Fruit fly (Drosophila melanogaster) whole organism, embryonic: ENCODE data around the gene CG33679.

Experiments used
- Adf1 ChIP-seq: fragments of 200-800 bp; sonication (Bioruptor generic); IDR thresholded peaks from 2 replicates; pipeline ENCODE4 v1.3.6; 2022; ENCODE audit warnings: missing biosample characterization, missing genetic modification characterization
- Asciz ChIP-seq: fragments of 200-800 bp; sonication (Bioruptor generic); optimal IDR thresholded peaks from 2 replicates; lab custom pipeline; 2017; ENCODE audit warnings: missing biosample characterization, mild to moderate bottlenecking, missing genetic modification characterization, missing genetic modification reagents
- Atf6 ChIP-seq: fragments of 200-800 bp; sonication (Bioruptor generic); IDR thresholded peaks from 2 replicates; pipeline ENCODE4 v1.3.6; 2022; ENCODE audit warnings: missing biosample characterization, missing genetic modification characterization
- CG11085 ChIP-seq: fragments of 200-800 bp; sonication (Bioruptor generic); IDR thresholded peaks from 2 replicates; pipeline ENCODE4 v1.3.6; 2022; ENCODE audit warnings: missing biosample characterization, missing genetic modification characterization
- CG11093 ChIP-seq: fragments of 200-800 bp; sonication (Bioruptor generic); IDR thresholded peaks from 3 replicates; pipeline ENCODE4 v1.3.6; 2022; ENCODE audit warnings: missing biosample characterization, missing genetic modification characterization
- CG12071 ChIP-seq: fragments of 200-800 bp; sonication (Bioruptor generic); optimal IDR thresholded peaks from 3 replicates; lab custom pipeline; 2018; ENCODE audit warnings: missing biosample characterization, mild to moderate bottlenecking, missing genetic modification characterization
- CG12744 ChIP-seq: fragments of 200-800 bp; sonication (Bioruptor generic); optimal IDR thresholded peaks from 2 replicates; lab custom pipeline; 2016; ENCODE audit warnings: missing biosample characterization, missing genetic modification characterization
- CG12769 ChIP-seq: fragments of 200-800 bp; sonication (Bioruptor generic); optimal IDR thresholded peaks from 2 replicates; lab custom pipeline; 2019; ENCODE audit warnings: missing biosample characterization, mild to moderate bottlenecking, missing genetic modification characterization, moderate library complexity
- CG15269 ChIP-seq: fragments of 200-800 bp; sonication (Bioruptor generic); optimal IDR thresholded peaks from 2 replicates; lab custom pipeline; 2018; ENCODE audit warnings: missing biosample characterization, mild to moderate bottlenecking, missing genetic modification characterization, moderate library complexity
- CG18764 ChIP-seq: fragments of 200-800 bp; sonication (Bioruptor generic); optimal IDR thresholded peaks from 3 replicates; lab custom pipeline; 2016; ENCODE audit warnings: missing biosample characterization, missing genetic modification characterization
- CG33213 ChIP-seq: fragments of 200-800 bp; sonication (Bioruptor generic); optimal IDR thresholded peaks from 3 replicates; lab custom pipeline; 2016; ENCODE audit warnings: missing biosample characterization, missing genetic modification characterization
- CG4404 ChIP-seq: fragments of 200-800 bp; sonication (Bioruptor generic); IDR thresholded peaks from 2 replicates; pipeline ENCODE4 v1.3.6; 2022; ENCODE audit warnings: missing biosample characterization, missing genetic modification characterization
- CG4730 ChIP-seq: fragments of 200-800 bp; sonication (Bioruptor generic); IDR thresholded peaks from 2 replicates; pipeline ENCODE4 v1.3.6; 2022; ENCODE audit warnings: missing biosample characterization, missing genetic modification characterization
- CG5245 ChIP-seq: fragments of 200-800 bp; sonication (Bioruptor generic); optimal IDR thresholded peaks from 3 replicates; lab custom pipeline; 2016; ENCODE audit warnings: missing biosample characterization, missing genetic modification characterization
- CG6683 ChIP-seq: fragments of 200-800 bp; sonication (Bioruptor generic); optimal IDR thresholded peaks from 2 replicates; lab custom pipeline; 2017; ENCODE audit warnings: missing biosample characterization, mild to moderate bottlenecking, missing genetic modification characterization, missing genetic modification reagents
- CG7786 ChIP-seq: fragments of 200-800 bp; sonication (Bioruptor generic); optimal IDR thresholded peaks from 2 replicates; lab custom pipeline; 2016; ENCODE audit warnings: missing biosample characterization, missing genetic modification characterization
- CG8290 ChIP-seq, 3 experiments: fragments of 200-800 bp; sonication (Bioruptor generic); optimal IDR thresholded peaks; 2 replicates each; lab custom pipeline; 2016 to 2019; ENCODE audit warnings: missing biosample characterization in 3 of 3, missing genetic modification characterization in 3 of 3, mild to moderate bottlenecking in 2 of 3, moderate library complexity in 1 of 3
- CG9727 ChIP-seq: fragments of 200-800 bp; sonication (Bioruptor generic); optimal IDR thresholded peaks from 3 replicates; lab custom pipeline; 2017; ENCODE audit warnings: missing biosample characterization, mild to moderate bottlenecking, missing genetic modification characterization
- Drgx ChIP-seq: fragments of 200-800 bp; sonication (Bioruptor generic); IDR thresholded peaks from 2 replicates; pipeline ENCODE4 v1.3.6; 2022; ENCODE audit warnings: missing biosample characterization, missing genetic modification characterization
- Ets97D ChIP-seq: fragments of 200-800 bp; sonication (Bioruptor generic); optimal IDR thresholded peaks from 3 replicates; lab custom pipeline; 2016; ENCODE audit warnings: missing biosample characterization, missing genetic modification characterization
- HLHmδ ChIP-seq: fragments of 200-800 bp; sonication (Bioruptor generic); optimal IDR thresholded peaks from 2 replicates; lab custom pipeline; 2018; ENCODE audit warnings: missing biosample characterization, mild to moderate bottlenecking, missing genetic modification characterization, moderate library complexity
- HmgZ ChIP-seq: fragments of 200-800 bp; sonication (Bioruptor generic); optimal IDR thresholded peaks from 2 replicates; lab custom pipeline; 2018; ENCODE audit warnings: missing biosample characterization, mild to moderate bottlenecking, missing genetic modification characterization
- Hr39 ChIP-seq: fragments of >200 bp; optimal IDR thresholded peaks from 2 replicates; lab custom pipeline; 2017
- Lpt ChIP-seq: fragments of >200 bp; optimal IDR thresholded peaks from 2 replicates; lab custom pipeline; 2018; ENCODE audit warnings: missing biosample characterization, missing genetic modification characterization
- Mes4 ChIP-seq: fragments of 200-800 bp; sonication (Bioruptor generic); optimal IDR thresholded peaks from 2 replicates; lab custom pipeline; 2016; ENCODE audit warnings: missing biosample characterization, missing genetic modification characterization
- Myb ChIP-seq: fragments of 200-800 bp; sonication (Bioruptor generic); optimal IDR thresholded peaks from 2 replicates; lab custom pipeline; 2016; ENCODE audit warnings: missing biosample characterization, missing genetic modification characterization
- Opbp ChIP-seq: fragments of 200-800 bp; sonication (Bioruptor generic); IDR thresholded peaks from 3 replicates; pipeline ENCODE4 v1.3.6; 2022; ENCODE audit warnings: missing biosample characterization, missing genetic modification characterization; ENCODE audit not compliant: partially characterized antibody
- Tbp ChIP-seq: fragments of >200 bp; optimal IDR thresholded peaks from 2 replicates; lab custom pipeline; 2018; ENCODE audit warnings: missing biosample characterization, missing genetic modification characterization
- ap ChIP-seq: fragments of 200-800 bp; sonication (Bioruptor generic); IDR thresholded peaks from 2 replicates; pipeline ENCODE4 v1.3.6; 2022; ENCODE audit warnings: missing biosample characterization, missing genetic modification characterization
- ash1 ChIP-seq: fragments of 200-800 bp; sonication (Bioruptor generic); optimal IDR thresholded peaks from 2 replicates; lab custom pipeline; 2018; ENCODE audit warnings: missing biosample characterization, mild to moderate bottlenecking, missing genetic modification characterization
- az2 ChIP-seq: fragments of 200-800 bp; sonication (Bioruptor generic); optimal IDR thresholded peaks from 3 replicates; lab custom pipeline; 2016; ENCODE audit warnings: missing biosample characterization, missing genetic modification characterization
- btn ChIP-seq: fragments of 200-800 bp; sonication (Bioruptor generic); optimal IDR thresholded peaks from 2 replicates; lab custom pipeline; 2016; ENCODE audit warnings: missing biosample characterization, missing genetic modification characterization
- chinmo ChIP-seq: fragments of 200-800 bp; sonication (Bioruptor generic); IDR thresholded peaks from 4 replicates; pipeline ENCODE4 v1.3.6; 2022; ENCODE audit warnings: missing biosample characterization, missing genetic modification characterization; ENCODE audit not compliant: partially characterized antibody
- crc ChIP-seq: fragments of 200-800 bp; sonication (Bioruptor generic); optimal IDR thresholded peaks from 2 replicates; lab custom pipeline; 2016; ENCODE audit warnings: missing biosample characterization, missing genetic modification characterization
- crp ChIP-seq, 2 experiments: fragments of 200-800 bp; sonication (Bioruptor generic); optimal IDR thresholded peaks; 2 replicates in 1 of 2; 3 replicates in 1 of 2; lab custom pipeline; 2017; ENCODE audit warnings: missing biosample characterization in 2 of 2, missing genetic modification characterization in 2 of 2, mild to moderate bottlenecking in 1 of 2, moderate library complexity in 1 of 2
- dmrt99B ChIP-seq: fragments of 200-800 bp; sonication (Bioruptor generic); optimal IDR thresholded peaks from 2 replicates; lab custom pipeline; 2018; ENCODE audit warnings: missing biosample characterization, mild to moderate bottlenecking, missing genetic modification characterization, moderate library complexity
- ems ChIP-seq: fragments of 200-800 bp; sonication (Bioruptor generic); optimal IDR thresholded peaks from 3 replicates; lab custom pipeline; 2016; ENCODE audit warnings: missing biosample characterization, missing genetic modification characterization
- exex ChIP-seq: fragments of 200-800 bp; sonication (Bioruptor generic); optimal IDR thresholded peaks from 4 replicates; lab custom pipeline; 2018; ENCODE audit warnings: missing biosample characterization, mild to moderate bottlenecking, missing genetic modification characterization, moderate library complexity
- fd64A ChIP-seq: fragments of 200-800 bp; sonication (Bioruptor generic); optimal IDR thresholded peaks from 3 replicates; lab custom pipeline; 2018; ENCODE audit warnings: missing biosample characterization, mild to moderate bottlenecking, missing genetic modification characterization
- gcm2 ChIP-seq: fragments of 200-800 bp; sonication (Bioruptor generic); optimal IDR thresholded peaks from 2 replicates; lab custom pipeline; 2016; ENCODE audit warnings: missing biosample characterization, missing genetic modification characterization
- gsb-n ChIP-seq: fragments of 200-800 bp; sonication (Bioruptor generic); optimal IDR thresholded peaks from 3 replicates; lab custom pipeline; 2018; ENCODE audit warnings: missing biosample characterization, mild to moderate bottlenecking, missing genetic modification characterization
- lab ChIP-seq: fragments of 200-800 bp; sonication (Bioruptor generic); optimal IDR thresholded peaks from 3 replicates; lab custom pipeline; 2017; ENCODE audit warnings: missing biosample characterization, missing genetic modification characterization, mild to moderate bottlenecking, moderate library complexity, missing genetic modification reagents
- nau ChIP-seq: fragments of 200-800 bp; sonication (Bioruptor generic); optimal IDR thresholded peaks from 3 replicates; lab custom pipeline; 2017; ENCODE audit warnings: missing biosample characterization, mild to moderate bottlenecking, missing genetic modification characterization, missing genetic modification reagents
- onecut ChIP-seq: fragments of 200-800 bp; sonication (Bioruptor generic); IDR thresholded peaks from 2 replicates; pipeline ENCODE4 v1.3.6; 2022; ENCODE audit warnings: missing biosample characterization, missing genetic modification characterization
- pb ChIP-seq: fragments of 200-800 bp; sonication (Bioruptor generic); optimal IDR thresholded peaks from 3 replicates; lab custom pipeline; 2016; ENCODE audit warnings: missing biosample characterization, missing genetic modification characterization
- psq ChIP-seq: fragments of 200-800 bp; sonication (Bioruptor generic); optimal IDR thresholded peaks from 2 replicates; lab custom pipeline; 2017; ENCODE audit warnings: missing biosample characterization, missing genetic modification characterization
- salm ChIP-seq: fragments of 200-800 bp; sonication (Bioruptor generic); optimal IDR thresholded peaks from 2 replicates; lab custom pipeline; 2018; ENCODE audit warnings: missing biosample characterization, mild to moderate bottlenecking, missing genetic modification characterization
- sens ChIP-seq: fragments of 200-800 bp; sonication (Bioruptor generic); peaks from one replicate; lab custom pipeline; 2016; ENCODE audit warnings: missing biosample characterization, missing genetic modification characterization
- sim ChIP-seq: fragments of 200-800 bp; sonication (Bioruptor generic); IDR thresholded peaks from 2 replicates; pipeline ENCODE4 v1.3.6; 2022; ENCODE audit warnings: missing biosample characterization, missing genetic modification characterization
- sisA ChIP-seq: fragments of 200-800 bp; sonication (Bioruptor generic); IDR thresholded peaks from 2 replicates; pipeline ENCODE4 v1.3.6; 2022; ENCODE audit warnings: missing biosample characterization, missing genetic modification characterization
- usp ChIP-seq: fragments of >200 bp; optimal IDR thresholded peaks from 2 replicates; lab custom pipeline; 2017; ENCODE audit warnings: missing biosample characterization, missing genetic modification characterization
- zfh1 ChIP-seq: fragments of 200-800 bp; sonication (Bioruptor generic); IDR thresholded peaks from 3 replicates; pipeline ENCODE4 v1.3.6; 2022; ENCODE audit warnings: missing biosample characterization, missing genetic modification characterization

The CG33679 gene

DNA sequence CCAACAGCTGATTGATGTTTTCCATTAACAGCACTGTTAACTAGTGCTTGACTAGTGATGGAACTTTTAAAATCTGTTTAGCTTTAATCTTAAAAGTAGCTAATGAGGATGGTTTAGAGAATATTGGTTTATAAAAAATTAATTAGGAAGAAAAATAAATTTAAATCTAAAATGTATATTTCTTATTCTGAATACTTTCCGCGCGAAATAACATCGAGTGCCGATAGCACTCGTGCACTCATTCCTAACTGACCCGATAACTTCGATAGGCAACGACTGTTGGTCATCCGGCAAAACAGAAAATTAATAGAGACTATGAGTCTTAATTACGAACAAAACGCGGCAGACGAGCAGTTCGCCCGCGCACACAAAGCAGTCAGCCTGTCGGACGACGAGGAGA, 48.4 kb upstream of the CG33679 start, which contains the start of the genes THG and Rnmt (continued):
- TF ChIP-seq HmgZ: peak; percentile 90
- peak; percentile 69 for TF ChIP-seq dmrt99B
- TF ChIP-seq Asciz: peak; percentile 14
- TF ChIP-seq CG18764 (GFP tag; lab: Kevin White, UChicago): peak; percentile 71
- peak; percentile 55 for TF ChIP-seq Drgx (GFP tag; lab: Robert Waterston, UW)
- peak; percentile 41 for TF ChIP-seq crc
- TF ChIP-seq CG5245 (GFP tag; lab: Kevin White, UChicago): peak; percentile 59
- TF ChIP-seq sisA (GFP tag; lab: Robert Waterston, UW): peak; percentile 78
- no peak for TF ChIP-seq pb (GFP tag; lab: Kevin White, UChicago)
- peak; percentile 42; the same call in 2 of the 3 replicates for TF ChIP-seq CG11093
- TF ChIP-seq Atf6 (GFP tag; lab: Robert Waterston, UW): peak; percentile 87
- peak; percentile 73 for TF ChIP-seq CG4730
- peak; percentile 73 for TF ChIP-seq sim
- peak; percentile 62 for TF ChIP-seq onecut (GFP tag; lab: Robert Waterston, UW)
- peak; percentile 78 for TF ChIP-seq CG4404 (GFP tag; lab: Robert Waterston, UW)
- TF ChIP-seq CG12071: no peak
- peak; percentile 50 for TF ChIP-seq CG7786 (GFP tag; lab: Kevin White, UChicago)
- peak; percentile 41 for TF ChIP-seq CG6683
- peak; percentile 19; the same call in 1 of the 2 replicates for TF ChIP-seq Adf1 (GFP tag; lab: Robert Waterston, UW)
- TF ChIP-seq CG33213 (GFP tag; lab: Kevin White, UChicago): peak; percentile 44
- peak; percentile 77 for TF ChIP-seq CG8290 (GFP tag; optimal IDR thresholded peaks at IDR 0.05; lab: Kevin White, UChicago)
- TF ChIP-seq CG8290 (tag; optimal IDR thresholded peaks at IDR 0.05; lab: Kevin White, UChicago): peak; percentile 6 to 58
- no peak for TF ChIP-seq chinmo (GFP tag; lab: Robert Waterston, UW)
- TF ChIP-seq HLHmδ: no peak
- TF ChIP-seq CG12744 (GFP tag; lab: Kevin White, UChicago): peak; percentile 58
- TF ChIP-seq CG9727: peak; percentile 77
- peak; percentile 52 for TF ChIP-seq psq (GFP tag; lab: Kevin White, UChicago)
- peak; percentile 51 for TF ChIP-seq salm (tag; lab: Kevin White, UChicago)
- no peak for TF ChIP-seq btn (GFP tag; lab: Kevin White, UChicago)
- peak; percentile 80 for TF ChIP-seq lab (GFP tag; lab: Kevin White, UChicago)
- TF ChIP-seq ems: peak; percentile 78
- TF ChIP-seq CG15269 (tag; lab: Kevin White, UChicago): peak; percentile 83
- peak; percentile 41 for TF ChIP-seq exex (tag; lab: Kevin White, UChicago)
- peak; percentile 38 for TF ChIP-seq gcm2 (GFP tag; lab: Kevin White, UChicago)
- TF ChIP-seq ash1 (GFP tag; lab: Kevin White, UChicago): no peak
- TF ChIP-seq Hr39 (lab: Kevin White, UChicago): no peak
- peak; percentile 90 for TF ChIP-seq zfh1 (GFP tag; lab: Robert Waterston, UW)
- peak; percentile 74 for TF ChIP-seq ap (GFP tag; lab: Robert Waterston, UW)
- peak; percentile 96 for TF ChIP-seq sens (GFP tag; lab: Kevin White, UChicago)
- TF ChIP-seq az2: peak; percentile 86
- peak; percentile 16 for TF ChIP-seq Myb (GFP tag; lab: Kevin White, UChicago)
- no peak for TF ChIP-seq Tbp (GFP tag; lab: Kevin White, UChicago)
- peak; percentile 55 for TF ChIP-seq nau
- peak; percentile 0 to 86 for TF ChIP-seq crp (GFP tag; optimal IDR thresholded peaks at IDR 0.05; lab: Kevin White, UChicago)
- TF ChIP-seq CG12769 (tag; lab: Kevin White, UChicago): peak; percentile 79
- no peak for TF ChIP-seq Lpt (GFP tag; lab: Kevin White, UChicago)
- peak; percentile 37 for TF ChIP-seq Mes4 (GFP tag; lab: Kevin White, UChicago)
- peak; percentile 84 for TF ChIP-seq Opbp (GFP tag; lab: Robert Waterston, UW)
- TF ChIP-seq fd64A (GFP tag; lab: Kevin White, UChicago): no peak
- TF ChIP-seq gsb-n (tag; lab: Kevin White, UChicago): peak; percentile 71
- peak; percentile 79 for TF ChIP-seq CG11085 (GFP tag; lab: Robert Waterston, UW)
- TF ChIP-seq Ets97D (GFP tag; lab: Kevin White, UChicago): peak; percentile 71
- no peak for TF ChIP-seq usp (GFP tag; lab: Kevin White, UChicago)
